Fruit fly (Drosophila melanogaster) whole organism, embryonic: Measurements from ENCODE around the gene NC2beta.
A peak's percentile ranks its signal among the peaks of the same experiment; 100 is the strongest.

Source experiments
- CG10321 ChIP-seq: fragments of 200-800 bp; sonication (Bioruptor generic); IDR thresholded peaks from 2 replicates; pipeline ENCODE4 v1.3.6; 2022; ENCODE audit warnings: missing biosample characterization, missing genetic modification characterization
- CG10543 ChIP-seq: fragments of 200-800 bp; sonication (Bioruptor generic); optimal IDR thresholded peaks from 3 replicates; lab custom pipeline; 2017; ENCODE audit warnings: missing biosample characterization, mild to moderate bottlenecking, missing genetic modification characterization, moderate library complexity
- CG11093 ChIP-seq: fragments of 200-800 bp; sonication (Bioruptor generic); IDR thresholded peaks from 3 replicates; pipeline ENCODE4 v1.3.6; 2022; ENCODE audit warnings: missing biosample characterization, missing genetic modification characterization
- CG11247 ChIP-seq: fragments of 200-800 bp; sonication (Bioruptor generic); IDR thresholded peaks from 2 replicates; pipeline ENCODE4 v1.3.6; 2022; ENCODE audit warnings: missing biosample characterization, missing genetic modification characterization
- CG12744 ChIP-seq: fragments of 200-800 bp; sonication (Bioruptor generic); optimal IDR thresholded peaks from 2 replicates; lab custom pipeline; 2016; ENCODE audit warnings: missing biosample characterization, missing genetic modification characterization
- CG14014 ChIP-seq: fragments of 200-800 bp; sonication (Bioruptor generic); IDR thresholded peaks from 2 replicates; pipeline ENCODE4 v1.3.6; 2022; ENCODE audit warnings: missing biosample characterization, missing genetic modification characterization
- CG14050 ChIP-seq: fragments of 200-800 bp; sonication (Bioruptor generic); IDR thresholded peaks from 3 replicates; pipeline ENCODE4 v1.3.6; 2022; ENCODE audit warnings: missing biosample characterization, missing genetic modification characterization
- CG14710 ChIP-seq: fragments of 200-800 bp; sonication (Bioruptor generic); optimal IDR thresholded peaks from 3 replicates; lab custom pipeline; 2019; ENCODE audit warnings: missing biosample characterization, mild to moderate bottlenecking, missing genetic modification characterization, moderate library complexity
- CG16813 ChIP-seq: fragments of 200-800 bp; sonication (Bioruptor generic); IDR thresholded peaks from 3 replicates; pipeline ENCODE4 v1.3.6; 2022; ENCODE audit warnings: missing biosample characterization, missing genetic modification characterization; ENCODE audit not compliant: partially characterized antibody
- CG17568 ChIP-seq: fragments of 200-800 bp; sonication (Bioruptor generic); optimal IDR thresholded peaks from 2 replicates; lab custom pipeline; 2018; ENCODE audit warnings: missing biosample characterization, mild to moderate bottlenecking, missing genetic modification characterization, moderate library complexity
- CG2712 ChIP-seq: fragments of 200-800 bp; optimal IDR thresholded peaks from 3 replicates; lab custom pipeline; 2019; ENCODE audit warnings: missing biosample characterization, mild to moderate bottlenecking, missing genetic modification characterization, moderate library complexity
- CG33557 ChIP-seq: fragments of 200-800 bp; sonication (Bioruptor generic); optimal IDR thresholded peaks from 2 replicates; lab custom pipeline; 2019; ENCODE audit warnings: missing biosample characterization, mild to moderate bottlenecking, missing genetic modification characterization, moderate library complexity
- CG3407 ChIP-seq: fragments of 200-800 bp; sonication (Bioruptor generic); optimal IDR thresholded peaks from 2 replicates; lab custom pipeline; 2018; ENCODE audit warnings: missing biosample characterization, mild to moderate bottlenecking, missing genetic modification characterization
- CG3838 ChIP-seq: fragments of 200-800 bp; sonication (Bioruptor generic); optimal IDR thresholded peaks from 3 replicates; lab custom pipeline; 2016; ENCODE audit warnings: missing biosample characterization, missing genetic modification characterization
- CG42726 ChIP-seq: fragments of 200-800 bp; sonication (Bioruptor generic); IDR thresholded peaks from 2 replicates; pipeline ENCODE4 v1.3.6; 2022; ENCODE audit warnings: missing biosample characterization, missing genetic modification characterization; ENCODE audit not compliant: partially characterized antibody
- CG4282 ChIP-seq: fragments of 200-800 bp; sonication (Bioruptor generic); optimal IDR thresholded peaks from 2 replicates; lab custom pipeline; 2016; ENCODE audit warnings: missing biosample characterization, missing genetic modification characterization
- CG4820 ChIP-seq: fragments of 200-800 bp; sonication (Bioruptor generic); optimal IDR thresholded peaks from 3 replicates; lab custom pipeline; 2016; ENCODE audit warnings: missing biosample characterization, missing genetic modification characterization
- CG7839 ChIP-seq: fragments of 200-800 bp; sonication (Bioruptor generic); optimal IDR thresholded peaks from 3 replicates; lab custom pipeline; 2018; ENCODE audit warnings: missing biosample characterization, mild to moderate bottlenecking, missing genetic modification characterization, moderate library complexity
- CG8359 ChIP-seq: fragments of 200-800 bp; sonication (Bioruptor generic); optimal IDR thresholded peaks from 2 replicates; lab custom pipeline; 2017; ENCODE audit warnings: missing biosample characterization, mild to moderate bottlenecking, missing genetic modification characterization, borderline replicate concordance
- CG8944 ChIP-seq: fragments of 200-800 bp; sonication (Bioruptor generic); optimal IDR thresholded peaks from 3 replicates; lab custom pipeline; 2016; ENCODE audit warnings: missing biosample characterization, missing genetic modification characterization
- CG9876 ChIP-seq: fragments of 200-800 bp; sonication (Bioruptor generic); optimal IDR thresholded peaks from 2 replicates; lab custom pipeline; 2016; ENCODE audit warnings: missing biosample characterization, missing genetic modification characterization
- CHES-1-like ChIP-seq: fragments of 200-800 bp; sonication (Bioruptor generic); optimal IDR thresholded peaks from 2 replicates; lab custom pipeline; 2016; ENCODE audit warnings: missing biosample characterization, missing genetic modification characterization
- Camta ChIP-seq: fragments of 200-800 bp; sonication (Bioruptor generic); optimal IDR thresholded peaks from 2 replicates; lab custom pipeline; 2016; ENCODE audit warnings: missing biosample characterization, missing genetic modification characterization
- Dbx ChIP-seq: fragments of 200-800 bp; sonication (Bioruptor generic); IDR thresholded peaks from 3 replicates; pipeline ENCODE4 v1.3.6; 2022; ENCODE audit warnings: missing biosample characterization, missing genetic modification characterization
- Dip3 ChIP-seq: fragments of 200-800 bp; sonication (Bioruptor generic); optimal IDR thresholded peaks from 3 replicates; lab custom pipeline; 2016; ENCODE audit warnings: missing biosample characterization, missing genetic modification characterization
- Doc3 ChIP-seq: fragments of 200-800 bp; sonication (Bioruptor generic); IDR thresholded peaks from 3 replicates; pipeline ENCODE4 v1.3.6; 2022; ENCODE audit warnings: missing biosample characterization, missing genetic modification characterization; ENCODE audit not compliant: partially characterized antibody
- Fer1 ChIP-seq: fragments of 200-800 bp; sonication (Bioruptor generic); optimal IDR thresholded peaks from 2 replicates; lab custom pipeline; 2017; ENCODE audit warnings: missing biosample characterization, mild to moderate bottlenecking, missing genetic modification characterization
- Fer3 ChIP-seq: fragments of 200-800 bp; sonication (Bioruptor generic); optimal IDR thresholded peaks from 2 replicates; lab custom pipeline; 2018; ENCODE audit warnings: missing biosample characterization, mild to moderate bottlenecking, missing genetic modification characterization, moderate library complexity
- Hmr ChIP-seq: fragments of 200-800 bp; sonication (Bioruptor generic); optimal IDR thresholded peaks from 3 replicates; lab custom pipeline; 2017; ENCODE audit warnings: mild to moderate bottlenecking, missing biosample characterization, missing genetic modification reagents, missing genetic modification characterization
- Kr ChIP-seq: fragments of 200-800 bp; sonication (Bioruptor generic); optimal IDR thresholded peaks from 2 replicates; lab custom pipeline; 2017; ENCODE audit warnings: missing biosample characterization, mild to moderate bottlenecking, missing genetic modification characterization
- Optix ChIP-seq: fragments of 200-800 bp; sonication (Bioruptor generic); IDR thresholded peaks from 3 replicates; pipeline ENCODE4 v1.3.6; 2022; ENCODE audit warnings: missing biosample characterization, missing genetic modification characterization
- Sin3A ChIP-seq: fragments of >200 bp; optimal IDR thresholded peaks from 2 replicates; lab custom pipeline; 2018
- Sox102F ChIP-seq: fragments of 200-800 bp; sonication (Bioruptor generic); optimal IDR thresholded peaks from 2 replicates; lab custom pipeline; 2018; ENCODE audit warnings: missing biosample characterization, mild to moderate bottlenecking, missing genetic modification characterization, moderate library complexity
- Spps ChIP-seq: fragments of 200-800 bp; sonication (Bioruptor generic); optimal IDR thresholded peaks from 2 replicates; lab custom pipeline; 2018; ENCODE audit warnings: missing biosample characterization, mild to moderate bottlenecking, missing genetic modification characterization
- Sry-δ ChIP-seq: fragments of 200-800 bp; sonication (Bioruptor generic); optimal IDR thresholded peaks from 2 replicates; lab custom pipeline; 2016; ENCODE audit warnings: missing biosample characterization, missing genetic modification characterization
- bcd ChIP-seq: fragments of 200-800 bp; sonication (Bioruptor generic); optimal IDR thresholded peaks from 2 replicates; lab custom pipeline; 2017; ENCODE audit warnings: missing biosample characterization, mild to moderate bottlenecking, missing genetic modification characterization
- grau ChIP-seq: fragments of 200-800 bp; optimal IDR thresholded peaks from 3 replicates; lab custom pipeline; 2019; ENCODE audit warnings: missing biosample characterization, mild to moderate bottlenecking, missing genetic modification characterization, moderate library complexity
- gro ChIP-seq: fragments of 200-800 bp; sonication (Bioruptor generic); optimal IDR thresholded peaks from 2 replicates; lab custom pipeline; 2016; ENCODE audit warnings: missing biosample characterization, missing genetic modification characterization
- gsb-n ChIP-seq: fragments of 200-800 bp; sonication (Bioruptor generic); optimal IDR thresholded peaks from 3 replicates; lab custom pipeline; 2018; ENCODE audit warnings: missing biosample characterization, mild to moderate bottlenecking, missing genetic modification characterization
- inv ChIP-seq: fragments of 200-800 bp; sonication (Bioruptor generic); IDR thresholded peaks from 2 replicates; pipeline ENCODE4 v1.3.6; 2022; ENCODE audit warnings: missing biosample characterization, missing genetic modification characterization; ENCODE audit not compliant: partially characterized antibody
- lilli ChIP-seq: fragments of 200-800 bp; sonication (Bioruptor generic); optimal IDR thresholded peaks from 3 replicates; lab custom pipeline; 2016; ENCODE audit warnings: missing biosample characterization, missing genetic modification characterization
- mirr ChIP-seq: fragments of 200-800 bp; sonication (Bioruptor generic); optimal IDR thresholded peaks from 3 replicates; lab custom pipeline; 2018; ENCODE audit warnings: missing biosample characterization, mild to moderate bottlenecking, missing genetic modification characterization
- pfk ChIP-seq: fragments of 200-800 bp; sonication (Bioruptor generic); optimal IDR thresholded peaks from 2 replicates; lab custom pipeline; 2018; ENCODE audit warnings: missing biosample characterization, mild to moderate bottlenecking, missing genetic modification characterization, moderate library complexity
- pho ChIP-seq: fragments of 200-800 bp; sonication (Bioruptor generic); optimal IDR thresholded peaks from 2 replicates; lab custom pipeline; 2016; ENCODE audit warnings: missing biosample characterization, missing genetic modification characterization
- ro ChIP-seq: fragments of 200-800 bp; sonication (Bioruptor generic); IDR thresholded peaks from 2 replicates; pipeline ENCODE4 v1.3.6; 2022; ENCODE audit warnings: missing biosample characterization, missing genetic modification characterization
- shn ChIP-seq: fragments of 200-800 bp; sonication (Bioruptor generic); optimal IDR thresholded peaks from 3 replicates; lab custom pipeline; 2016; ENCODE audit warnings: missing biosample characterization, missing genetic modification characterization
- slou ChIP-seq: fragments of 200-800 bp; sonication (Bioruptor generic); optimal IDR thresholded peaks from 3 replicates; lab custom pipeline; 2016; ENCODE audit warnings: missing biosample characterization, missing genetic modification characterization
- sob ChIP-seq: fragments of 200-800 bp; sonication (Bioruptor generic); IDR thresholded peaks from 2 replicates; pipeline ENCODE4 v1.3.6; 2022; ENCODE audit warnings: missing biosample characterization, missing genetic modification characterization
- ssp ChIP-seq: fragments of 200-800 bp; sonication (Bioruptor generic); IDR thresholded peaks from 2 replicates; pipeline ENCODE4 v1.3.6; 2022; ENCODE audit warnings: missing biosample characterization, missing genetic modification characterization
- stwl ChIP-seq: fragments of 200-800 bp; sonication (Bioruptor generic); optimal IDR thresholded peaks from 3 replicates; lab custom pipeline; 2018; ENCODE audit warnings: missing biosample characterization, mild to moderate bottlenecking, missing genetic modification characterization, moderate library complexity
- vfl ChIP-seq: fragments of 200-800 bp; sonication (Bioruptor generic); optimal IDR thresholded peaks from 2 replicates; lab custom pipeline; 2016; ENCODE audit warnings: missing biosample characterization, missing genetic modification characterization

The NC2beta gene

dm6 chr2L:15009703-15010102, 2.1 kb downstream of the NC2beta start, which contains the start of the genes THG and Rnmt (continued):
- TF ChIP-seq CG3838 (GFP tag; lab: Kevin White, UChicago) (peak; percentile 49), CG8359 (GFP tag; lab: Kevin White, UChicago) (peak; percentile 4), Fer1 (peak; percentile 77), Doc3 (GFP tag; lab: Robert Waterston, UW) (peak; percentile 85), gro (peak; percentile 67), CG33557 (GFP tag; lab: Kevin White, UChicago) (peak; percentile 81), pfk (GFP tag; lab: Kevin White, UChicago) (peak; percentile 6), CHES-1-like (peak; percentile 59), Dbx (GFP tag; lab: Robert Waterston, UW) (peak; percentile 93), CG14014 (GFP tag; lab: Robert Waterston, UW) (peak; percentile 86), slou (GFP tag; lab: Kevin White, UChicago) (peak; percentile 43), CG12744 (GFP tag; lab: Kevin White, UChicago) (peak; percentile 58), Spps (tag; lab: Kevin White, UChicago) (peak; percentile 62), Fer3 (tag; lab: Kevin White, UChicago) (peak; percentile 78), CG17568 (GFP tag; lab: Kevin White, UChicago) (peak; percentile 59), Optix (GFP tag; lab: Robert Waterston, UW) (peak; percentile 77), stwl (tag; lab: Kevin White, UChicago) (peak; percentile 72), CG11247 (GFP tag; lab: Robert Waterston, UW) (peak; percentile 89), CG8944 (GFP tag; lab: Kevin White, UChicago) (peak; percentile 30), CG7839 (tag; lab: Kevin White, UChicago) (peak; percentile 75), CG42726 (GFP tag; lab: Robert Waterston, UW) (peak; percentile 46; the same call in 1 of the 2 replicates), Kr (no peak), pho (GFP tag; lab: Kevin White, UChicago) (peak; percentile 67), Sox102F (GFP tag; lab: Kevin White, UChicago) (peak; percentile 85), CG16813 (GFP tag; lab: Robert Waterston, UW) (peak; percentile 86), Sin3A (peak; percentile 9), Hmr (peak; percentile 81), ro (GFP tag; lab: Robert Waterston, UW) (peak; percentile 36; the same call in 1 of the 2 replicates), Sry-δ (GFP tag; lab: Kevin White, UChicago) (peak; percentile 91), CG3407 (GFP tag; lab: Kevin White, UChicago) (peak; percentile 68), CG10321 (GFP tag; lab: Robert Waterston, UW) (no peak), CG2712 (peak; percentile 86), inv (GFP tag; lab: Robert Waterston, UW) (peak; percentile 77), CG4282 (GFP tag; lab: Kevin White, UChicago) (no peak), bcd (GFP tag; lab: Kevin White, UChicago) (peak; percentile 63), CG4820 (peak; percentile 68), CG14710 (tag; lab: Kevin White, UChicago) (peak; percentile 85), vfl (GFP tag; lab: Kevin White, UChicago) (peak; percentile 71), lilli (GFP tag; lab: Kevin White, UChicago) (peak; percentile 90), mirr (GFP tag; lab: Kevin White, UChicago) (peak; percentile 6), Dip3 (GFP tag; lab: Kevin White, UChicago) (peak; percentile 60), sob (GFP tag; lab: Robert Waterston, UW) (peak; percentile 89), gsb-n (tag; lab: Kevin White, UChicago) (peak; percentile 71), CG9876 (GFP tag; lab: Kevin White, UChicago) (no peak), CG10543 (GFP tag; lab: Kevin White, UChicago) (peak; percentile 76), CG11093 (GFP tag; lab: Robert Waterston, UW) (peak; percentile 42; the same call in 2 of the 3 replicates), CG14050 (GFP tag; lab: Robert Waterston, UW) (peak; percentile 53; the same call in 2 of the 3 replicates), shn (GFP tag; lab: Kevin White, UChicago) (peak; percentile 33), ssp (peak; percentile 66), grau (peak; percentile 86), Camta (GFP tag; lab: Kevin White, UChicago) (peak; percentile 56)
